Worm (Caenorhabditis elegans) whole organism, L2 larva: Measurements from ENCODE around the gene Y43F4A.1.

ENCODE experiments used
- aly-2 ChIP-seq: fragments of 150-350 bp; optimal IDR thresholded peaks from 2 replicates; lab custom pipeline; 2014; ENCODE audit warnings: missing biosample characterization, missing genetic modification characterization
- ama-1 ChIP-seq: fragments of 150-350 bp; optimal IDR thresholded peaks from 2 replicates; lab custom pipeline; 2018; ENCODE audit warnings: inconsistent platforms
- mab-5 ChIP-seq: fragments of 150-350 bp; optimal IDR thresholded peaks from 2 replicates; lab custom pipeline; 2014; ENCODE audit warnings: missing biosample characterization, missing genetic modification characterization
- nhr-25 ChIP-seq: fragments of 150-350 bp; sonication (generic microtip); optimal IDR thresholded peaks from 3 replicates; lab custom pipeline; 2014; ENCODE audit warnings: missing biosample characterization, missing genetic modification characterization
- snpc-4 ChIP-seq: fragments of 150-350 bp; optimal IDR thresholded peaks from 2 replicates; lab custom pipeline; 2014; ENCODE audit warnings: missing biosample characterization, missing genetic modification characterization

ce11 chrIII:13187090-13187489 is 35.8 kb upstream of the Y43F4A.1 start, which contains the start of gene gly-5:
- TF ChIP-seq snpc-4 (tag; lab: Kevin White, UChicago) (no peak), nhr-25 (tag; lab: Kevin White, UChicago) (no peak), ama-1 (no peak), aly-2 (tag; lab: Kevin White, UChicago) (no peak), mab-5 (tag; lab: Kevin White, UChicago) (no peak)
